Worm (Caenorhabditis elegans) whole organism, L1 larva: Measurements from ENCODE around the gene sma-1.

ENCODE experiments used
- C16A3.4 ChIP-seq: fragments of 150-350 bp; optimal IDR thresholded peaks from 2 replicates; lab custom pipeline; 2014; ENCODE audit warnings: missing biosample characterization, missing genetic modification characterization
- F16B12.6 ChIP-seq: fragments of 150-350 bp; optimal IDR thresholded peaks from 2 replicates; lab custom pipeline; 2014; ENCODE audit warnings: missing biosample characterization, missing genetic modification characterization
- aly-2 ChIP-seq: fragments of 150-350 bp; optimal IDR thresholded peaks from 2 replicates; lab custom pipeline; 2014; ENCODE audit warnings: missing biosample characterization, missing genetic modification characterization
- ama-1 ChIP-seq: fragments of 150-350 bp; optimal IDR thresholded peaks from 2 replicates; lab custom pipeline; 2014
- blmp-1 ChIP-seq: fragments of 150-350 bp; optimal IDR thresholded peaks from 2 replicates; lab custom pipeline; 2014; ENCODE audit warnings: missing biosample characterization, missing genetic modification characterization
- ceh-63 ChIP-seq: fragments of 200-800 bp; sonication (Bioruptor generic); optimal IDR thresholded peaks from 2 replicates; lab custom pipeline; 2018; ENCODE audit warnings: mild to moderate bottlenecking, missing genetic modification characterization, missing compliant biosample characterization
- ceh-8 ChIP-seq: fragments of 200-800 bp; sonication (Bioruptor generic); optimal IDR thresholded peaks from 2 replicates; lab custom pipeline; 2018; ENCODE audit warnings: mild to moderate bottlenecking, missing genetic modification characterization, moderate library complexity, missing compliant biosample characterization
- ceh-90 ChIP-seq: sonication (generic microtip); optimal IDR thresholded peaks from 2 replicates; lab custom pipeline; 2016; ENCODE audit warnings: missing genetic modification characterization, missing compliant biosample characterization
- dpl-1 ChIP-seq, 3 experiments: fragments of 150-350 bp in 2 of 3; sonication (generic microtip) in 1 of 3; optimal IDR thresholded peaks; 2 replicates each; lab custom pipeline; 2014 to 2017; ENCODE audit warnings: missing biosample characterization in 3 of 3, missing genetic modification characterization in 3 of 3, missing genetic modification reagents in 3 of 3
- efl-1 ChIP-seq, 4 experiments: fragments of 150-350 bp; optimal IDR thresholded peaks in 3 of 4; peaks in 1 of 4; 1 replicate in 1 of 4; 2 replicates in 3 of 4; lab custom pipeline; 2014; ENCODE audit warnings: missing biosample characterization in 2 of 4, missing genetic modification characterization in 2 of 4, missing genetic modification reagents in 2 of 4
- fkh-8 ChIP-seq: sonication (generic microtip); optimal IDR thresholded peaks from 2 replicates; lab custom pipeline; 2016; ENCODE audit warnings: mild to moderate bottlenecking, missing genetic modification characterization, missing compliant biosample characterization
- fos-1 ChIP-seq: fragments of 150-350 bp; optimal IDR thresholded peaks from 2 replicates; lab custom pipeline; 2014; ENCODE audit warnings: missing biosample characterization, missing genetic modification characterization
- grh-1 ChIP-seq: fragments of 200-800 bp; sonication (Bioruptor generic); IDR thresholded peaks from 2 replicates; pipeline ENCODE4 v1.3.6; 2022; ENCODE audit warnings: missing genetic modification reagents, missing genetic modification characterization, missing compliant biosample characterization
- hlh-17 ChIP-seq: fragments of 200-800 bp; sonication (Bioruptor generic); optimal IDR thresholded peaks from 2 replicates; lab custom pipeline; 2018; ENCODE audit warnings: missing genetic modification characterization, mild to moderate bottlenecking, missing compliant biosample characterization, moderate library complexity, borderline replicate concordance
- hlh-4 ChIP-seq: sonication (generic microtip); optimal IDR thresholded peaks from 2 replicates; lab custom pipeline; 2016; ENCODE audit warnings: mild to moderate bottlenecking, missing genetic modification characterization, missing compliant biosample characterization
- hpl-2 ChIP-seq: fragments of 150-350 bp; optimal IDR thresholded peaks from 2 replicates; lab custom pipeline; 2014; ENCODE audit warnings: missing biosample characterization, missing genetic modification reagents, missing genetic modification characterization
- irx-1 ChIP-seq: sonication (generic microtip); optimal IDR thresholded peaks from 2 replicates; lab custom pipeline; 2016; ENCODE audit warnings: missing genetic modification characterization, missing compliant biosample characterization
- isw-1 ChIP-seq: fragments of 200-800 bp; sonication (Bioruptor generic); IDR thresholded peaks from 2 replicates; pipeline ENCODE4 v1.3.6; 2022; ENCODE audit warnings: missing genetic modification characterization, missing compliant biosample characterization
- jun-1 ChIP-seq: fragments of 150-350 bp; optimal IDR thresholded peaks from 2 replicates; lab custom pipeline; 2014; ENCODE audit warnings: missing biosample characterization, missing genetic modification reagents, missing genetic modification characterization
- lin-14 ChIP-seq: fragments of 200-800 bp; sonication (Bioruptor generic); optimal IDR thresholded peaks from 2 replicates; lab custom pipeline; 2018; ENCODE audit warnings: mild to moderate bottlenecking, missing genetic modification characterization, moderate library complexity, missing compliant biosample characterization
- lin-15B ChIP-seq: fragments of 150-350 bp; sonication (generic microtip); optimal IDR thresholded peaks from 3 replicates; lab custom pipeline; 2014; ENCODE audit warnings: missing biosample characterization, missing genetic modification characterization
- lin-35 ChIP-seq, 2 experiments: fragments of 150-350 bp; optimal IDR thresholded peaks; 2 replicates each; lab custom pipeline; 2014; ENCODE audit warnings: missing biosample characterization in 2 of 2, missing genetic modification characterization in 2 of 2, missing genetic modification reagents in 2 of 2
- lin-39 ChIP-seq: fragments of 150-350 bp; optimal IDR thresholded peaks from 2 replicates; lab custom pipeline; 2014; ENCODE audit warnings: missing biosample characterization, missing genetic modification reagents, missing genetic modification characterization
- lsy-2 ChIP-seq, 2 experiments: fragments of 150-350 bp; optimal IDR thresholded peaks; 2 replicates each; lab custom pipeline; 2014; ENCODE audit warnings: missing biosample characterization in 2 of 2, missing genetic modification characterization in 2 of 2
- mab-9 ChIP-seq: fragments of 200-800 bp; sonication (Bioruptor generic); IDR thresholded peaks from 2 replicates; pipeline ENCODE4 v1.3.6; 2022; ENCODE audit warnings: missing genetic modification reagents, missing genetic modification characterization, missing compliant biosample characterization
- mdl-1 ChIP-seq, 2 experiments: fragments of 150-350 bp; optimal IDR thresholded peaks; 2 replicates each; lab custom pipeline; 2014 to 2017; ENCODE audit warnings: missing biosample characterization in 2 of 2, missing genetic modification characterization in 2 of 2, inconsistent platforms in 1 of 2
- mef-2 ChIP-seq: fragments of 150-350 bp; optimal IDR thresholded peaks from 2 replicates; lab custom pipeline; 2014; ENCODE audit warnings: missing biosample characterization, missing genetic modification characterization
- mep-1 ChIP-seq: fragments of 150-350 bp; optimal IDR thresholded peaks from 2 replicates; lab custom pipeline; 2014; ENCODE audit warnings: missing biosample characterization, missing genetic modification characterization
- nhr-12 ChIP-seq: sonication (generic microtip); optimal IDR thresholded peaks from 2 replicates; lab custom pipeline; 2017; ENCODE audit warnings: missing biosample characterization, missing genetic modification characterization
- nhr-19 ChIP-seq: fragments of 200-800 bp; sonication (Bioruptor generic); conservative IDR thresholded peaks from 2 replicates; pipeline ENCODE4 v1.3.6; 2022; ENCODE audit warnings: missing genetic modification characterization, missing compliant biosample characterization
- nhr-20 ChIP-seq: sonication (generic microtip); optimal IDR thresholded peaks from 2 replicates; lab custom pipeline; 2016; ENCODE audit warnings: mild to moderate bottlenecking, missing genetic modification characterization, missing compliant biosample characterization
- nhr-28 ChIP-seq: fragments of 150-350 bp; optimal IDR thresholded peaks from 2 replicates; lab custom pipeline; 2014; ENCODE audit warnings: missing biosample characterization, missing genetic modification characterization
- nhr-47 ChIP-seq: sonication (generic microtip); optimal IDR thresholded peaks from 2 replicates; lab custom pipeline; 2016; ENCODE audit warnings: mild to moderate bottlenecking, missing genetic modification characterization, moderate library complexity, missing compliant biosample characterization
- nhr-71 ChIP-seq: sonication (generic microtip); optimal IDR thresholded peaks from 2 replicates; lab custom pipeline; 2016; ENCODE audit warnings: mild to moderate bottlenecking, missing genetic modification characterization, moderate library complexity, missing compliant biosample characterization
- nhr-76 ChIP-seq: sonication (generic microtip); optimal IDR thresholded peaks from 2 replicates; lab custom pipeline; 2017; ENCODE audit warnings: missing biosample characterization, missing genetic modification characterization
- nhr-84 ChIP-seq: sonication (generic microtip); optimal IDR thresholded peaks from 2 replicates; lab custom pipeline; 2017; ENCODE audit warnings: missing biosample characterization, missing genetic modification characterization
- nhr-85 ChIP-seq: sonication (generic microtip); peaks from one replicate; lab custom pipeline; 2016; ENCODE audit warnings: missing genetic modification characterization, inconsistent platforms, missing compliant biosample characterization
- nhr-90 ChIP-seq: sonication (generic microtip); optimal IDR thresholded peaks from 2 replicates; lab custom pipeline; 2016; ENCODE audit warnings: mild to moderate bottlenecking, missing genetic modification characterization, missing compliant biosample characterization; ENCODE audit not compliant: poor library complexity
- pax-3 ChIP-seq: fragments of 200-800 bp; sonication (Bioruptor generic); optimal IDR thresholded peaks from 2 replicates; lab custom pipeline; 2018; ENCODE audit warnings: mild to moderate bottlenecking, missing genetic modification characterization, moderate library complexity, missing compliant biosample characterization
- pqm-1 ChIP-seq: sonication (generic microtip); optimal IDR thresholded peaks from 3 replicates; lab custom pipeline; 2017; ENCODE audit warnings: missing biosample characterization, missing genetic modification characterization
- snu-23 ChIP-seq: sonication (generic microtip); optimal IDR thresholded peaks from 2 replicates; lab custom pipeline; 2016; ENCODE audit warnings: missing genetic modification characterization, missing compliant biosample characterization
- sup-37 ChIP-seq: fragments of 200-800 bp; sonication (Bioruptor generic); optimal IDR thresholded peaks from 2 replicates; lab custom pipeline; 2018; ENCODE audit warnings: mild to moderate bottlenecking, missing genetic modification characterization, missing compliant biosample characterization
- swsn-7 ChIP-seq: sonication (generic microtip); optimal IDR thresholded peaks from 2 replicates; lab custom pipeline; 2016; ENCODE audit warnings: missing genetic modification characterization, missing compliant biosample characterization
- tbx-2 ChIP-seq: sonication (generic microtip); optimal IDR thresholded peaks from 2 replicates; lab custom pipeline; 2016; ENCODE audit warnings: missing genetic modification characterization, missing compliant biosample characterization
- tlp-1 ChIP-seq: fragments of 150-350 bp; optimal IDR thresholded peaks from 2 replicates; lab custom pipeline; 2014; ENCODE audit warnings: missing biosample characterization, missing genetic modification characterization
- unc-130 ChIP-seq: fragments of 150-350 bp; optimal IDR thresholded peaks from 2 replicates; lab custom pipeline; 2017; ENCODE audit warnings: missing biosample characterization, missing genetic modification characterization, inconsistent platforms
- unc-98 ChIP-seq: fragments of 200-800 bp; sonication (Bioruptor generic); IDR thresholded peaks from 2 replicates; pipeline ENCODE4 v1.3.6; 2022; ENCODE audit warnings: missing genetic modification characterization, missing compliant biosample characterization
- xbp-1 ChIP-seq: sonication (generic microtip); optimal IDR thresholded peaks from 2 replicates; lab custom pipeline; 2016; ENCODE audit warnings: missing genetic modification characterization, missing compliant biosample characterization
- zag-1 ChIP-seq: fragments of 150-350 bp; optimal IDR thresholded peaks from 2 replicates; lab custom pipeline; 2014; ENCODE audit warnings: missing biosample characterization, missing genetic modification characterization

Gene sma-1

ce11 chrV:11893975-11894374, 5.3 kb upstream of the sma-1 start, which contains the start of gene K12G11.6:
Gene K12G11.6 (plus strand): TSS chrV:11894331.
- TF ChIP-seq nhr-19 (GFP tag; lab: Robert Waterston, UW) (no peak), ceh-63 (GFP tag; lab: Kevin White, UChicago) (no peak), fkh-8 (tag; lab: Kevin White, UChicago) (no peak), aly-2 (tag; lab: Kevin White, UChicago) (no peak), unc-98 (GFP tag; lab: Robert Waterston, UW) (no peak), ceh-8 (GFP tag; lab: Kevin White, UChicago) (no peak), C16A3.4 (tag; lab: Kevin White, UChicago) (no peak), mab-9 (no peak), jun-1 (tag; lab: Kevin White, UChicago) (no peak), grh-1 (GFP tag; lab: Robert Waterston, UW) (no peak), irx-1 (tag; lab: Kevin White, UChicago) (no peak), fos-1 (tag; lab: Kevin White, UChicago) (no peak), sup-37 (GFP tag; lab: Kevin White, UChicago) (no peak), nhr-85 (tag; lab: Kevin White, UChicago) (no peak), hpl-2 (GFP tag; lab: Kevin White, UChicago) (no peak), nhr-84 (tag; lab: Kevin White, UChicago) (no peak), unc-130 (tag; lab: Kevin White, UChicago) (no peak), efl-1 (optimal IDR thresholded peaks at IDR 0.05; lab: Kevin White, UChicago) (no peak), efl-1 (GFP tag; optimal IDR thresholded peaks at IDR 0.05 in 1 of 2; lab: Kevin White, UChicago) (no peak)

DNA sequence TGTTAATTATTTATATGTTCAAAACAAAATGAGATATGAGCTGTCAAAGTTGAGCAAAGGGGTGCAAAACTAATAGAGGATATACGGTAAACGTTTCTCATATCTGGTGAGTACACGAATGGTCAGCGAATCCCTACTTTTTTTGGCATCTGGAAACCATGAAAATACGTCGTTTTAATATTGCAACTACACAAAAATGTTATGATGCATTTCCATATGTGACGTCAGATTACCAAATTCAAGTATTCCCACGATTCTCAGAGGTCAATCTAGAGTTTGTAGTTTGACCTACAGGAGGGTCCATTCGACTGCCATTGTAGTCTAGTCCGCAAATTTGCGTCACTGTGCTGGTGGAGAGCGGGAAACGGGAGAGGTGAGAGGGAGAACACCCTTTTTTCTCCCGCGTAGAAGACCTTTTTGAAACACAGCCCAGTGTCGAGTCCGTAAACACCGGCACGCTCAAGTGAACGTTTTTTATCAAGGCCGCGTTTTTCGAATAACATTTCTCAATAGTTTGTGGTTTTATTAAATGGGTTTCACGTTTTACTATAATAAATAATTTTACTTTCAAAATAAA, 2.8 kb upstream of the sma-1 start:
- TF ChIP-seq mab-9 (no peak), efl-1 (optimal IDR thresholded peaks at IDR 0.05; lab: Kevin White, UChicago) (peak; percentile 75 to 94), efl-1 (GFP tag; optimal IDR thresholded peaks at IDR 0.05 in 1 of 2; lab: Kevin White, UChicago) (peak; percentile 76 to 97), nhr-71 (peak; percentile 40), irx-1 (tag; lab: Kevin White, UChicago) (no peak), nhr-20 (tag; lab: Kevin White, UChicago) (peak; percentile 81), nhr-90 (no peak), mef-2 (tag; lab: Kevin White, UChicago) (no peak), nhr-12 (tag; lab: Kevin White, UChicago) (no peak), zag-1 (tag; lab: Kevin White, UChicago) (no peak), nhr-28 (tag; lab: Kevin White, UChicago) (no peak), pax-3 (tag; lab: Kevin White, UChicago) (no peak), F16B12.6 (peak; percentile 76), mep-1 (peak; percentile 60), tlp-1 (no peak), ceh-90 (tag; lab: Kevin White, UChicago) (no peak), xbp-1 (tag; lab: Kevin White, UChicago) (no peak), hlh-4 (tag; lab: Kevin White, UChicago) (no peak), nhr-47 (tag; lab: Kevin White, UChicago) (peak; percentile 5), mdl-1 (tag; optimal IDR thresholded peaks at IDR 0.05; lab: Kevin White, UChicago) (peak in 1 of 2 experiments; percentile 22), blmp-1 (tag; lab: Kevin White, UChicago) (peak; percentile 67), C16A3.4 (tag; lab: Kevin White, UChicago) (peak; percentile 20), snu-23 (GFP tag; lab: Kevin White, UChicago) (peak; percentile 52), nhr-19 (GFP tag; lab: Robert Waterston, UW) (peak; percentile 33), dpl-1 (GFP tag; optimal IDR thresholded peaks at IDR 0.05; lab: Kevin White, UChicago) (peak; percentile 69 to 82 (median 77)), unc-98 (GFP tag; lab: Robert Waterston, UW) (no peak), lsy-2 (tag; optimal IDR thresholded peaks at IDR 0.05; lab: Kevin White, UChicago) (peak; percentile 14 to 49), nhr-76 (tag; lab: Kevin White, UChicago) (no peak), nhr-85 (tag; lab: Kevin White, UChicago) (peak; percentile 41), lin-14 (peak; percentile 73), isw-1 (GFP tag; lab: Robert Waterston, UW) (no peak), ceh-8 (GFP tag; lab: Kevin White, UChicago) (no peak), fkh-8 (tag; lab: Kevin White, UChicago) (no peak), ama-1 (lab: Kevin White, UChicago) (no peak), lin-39 (tag; lab: Kevin White, UChicago) (no peak), hlh-17 (GFP tag; lab: Kevin White, UChicago) (no peak), pqm-1 (tag; lab: Kevin White, UChicago) (no peak), lin-35 (GFP tag; optimal IDR thresholded peaks at IDR 0.05; lab: Kevin White, UChicago) (peak; percentile 51 to 84), grh-1 (GFP tag; lab: Robert Waterston, UW) (no peak), swsn-7 (tag; lab: Kevin White, UChicago) (peak; percentile 18), tbx-2 (tag; lab: Kevin White, UChicago) (no peak), fos-1 (tag; lab: Kevin White, UChicago) (no peak), lin-15B (tag; lab: Kevin White, UChicago) (no peak)
